Worm (Caenorhabditis elegans) whole organism, L3 larva: Measurements from ENCODE around the gene kmo-2.

Experiments used
- ceh-82 ChIP-seq: fragments of 150-350 bp; optimal IDR thresholded peaks from 2 replicates; lab custom pipeline; 2014; ENCODE audit warnings: missing biosample characterization, missing genetic modification characterization
- daf-12 ChIP-seq: fragments of 150-350 bp; optimal IDR thresholded peaks from 2 replicates; lab custom pipeline; 2014; ENCODE audit warnings: missing biosample characterization, missing genetic modification reagents, missing genetic modification characterization
- mdl-1 ChIP-seq: fragments of 150-350 bp; optimal IDR thresholded peaks from 2 replicates; lab custom pipeline; 2014; ENCODE audit warnings: missing biosample characterization, missing genetic modification characterization
- nfya-1 ChIP-seq: sonication (generic microtip); optimal IDR thresholded peaks from 2 replicates; lab custom pipeline; 2017; ENCODE audit warnings: missing genetic modification characterization, mild to moderate bottlenecking, missing compliant biosample characterization, antibody characterized with exemption, moderate library complexity; ENCODE audit not compliant: insufficient read depth
- nhr-12 ChIP-seq: fragments of 150-350 bp; optimal IDR thresholded peaks from 2 replicates; lab custom pipeline; 2014; ENCODE audit warnings: missing biosample characterization, missing genetic modification characterization
- nhr-23 ChIP-seq: fragments of 150-350 bp; optimal IDR thresholded peaks from 2 replicates; lab custom pipeline; 2014; ENCODE audit warnings: missing biosample characterization, missing genetic modification reagents, missing genetic modification characterization
- nhr-237 ChIP-seq: fragments of 150-350 bp; optimal IDR thresholded peaks from 2 replicates; lab custom pipeline; 2014; ENCODE audit warnings: missing biosample characterization, missing genetic modification characterization
- nhr-25 ChIP-seq: sonication (generic microtip); optimal IDR thresholded peaks from 2 replicates; lab custom pipeline; 2017; ENCODE audit warnings: missing biosample characterization, missing genetic modification characterization
- nhr-28 ChIP-seq: fragments of 150-350 bp; optimal IDR thresholded peaks from 2 replicates; lab custom pipeline; 2014; ENCODE audit warnings: missing biosample characterization, missing genetic modification characterization
- pha-4 ChIP-seq: fragments of 150-350 bp; optimal IDR thresholded peaks from 2 replicates; lab custom pipeline; 2014; ENCODE audit warnings: missing biosample characterization, missing genetic modification reagents, missing genetic modification characterization
- pqm-1 ChIP-seq: fragments of 150-350 bp; optimal IDR thresholded peaks from 2 replicates; lab custom pipeline; 2017; ENCODE audit warnings: missing biosample characterization, missing genetic modification characterization, inconsistent platforms
- snpc-4 ChIP-seq: fragments of 150-350 bp; optimal IDR thresholded peaks from 2 replicates; lab custom pipeline; 2014; ENCODE audit warnings: missing biosample characterization, missing genetic modification characterization

DNA sequence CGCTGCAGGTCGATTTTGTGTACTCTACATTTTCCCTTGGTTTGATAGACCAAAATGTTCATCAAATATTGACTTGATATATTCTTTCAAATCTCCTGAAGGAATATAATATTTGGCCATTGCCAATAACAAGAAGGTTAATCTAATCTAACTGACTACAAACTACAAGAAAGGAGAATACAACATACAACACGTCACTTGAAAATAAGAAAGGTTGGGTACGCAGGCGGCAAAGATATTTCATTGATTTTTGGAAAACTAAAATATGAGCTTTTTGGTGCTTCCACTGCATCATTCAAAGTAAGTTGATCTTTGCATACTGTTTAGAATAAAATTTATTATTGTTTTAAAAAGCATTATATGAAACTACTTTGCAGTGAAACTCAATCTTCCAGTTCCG, 29.8 kb upstream of the kmo-2 start, which contains the start of gene nhr-209:
- TF ChIP-seq nhr-23 (tag; lab: Kevin White, UChicago): no peak
- TF ChIP-seq nfya-1 (tag; lab: Kevin White, UChicago): no peak
- TF ChIP-seq nhr-28: no peak
- no peak for TF ChIP-seq snpc-4 (tag; lab: Kevin White, UChicago)
- TF ChIP-seq daf-12 (tag; lab: Kevin White, UChicago): no peak
- TF ChIP-seq mdl-1: no peak
- TF ChIP-seq pha-4 (tag; lab: Kevin White, UChicago): no peak
- no peak for TF ChIP-seq nhr-237
- TF ChIP-seq nhr-12 (tag; lab: Kevin White, UChicago): no peak
- no peak for TF ChIP-seq pqm-1 (tag; lab: Kevin White, UChicago)
- no peak for TF ChIP-seq ceh-82 (tag; lab: Kevin White, UChicago)
- TF ChIP-seq nhr-25 (tag; lab: Kevin White, UChicago): no peak
